Worm (Caenorhabditis elegans) whole organism, early embryonic: ENCODE measurements around the gene B0281.1.

Source experiments
- B0310.2 ChIP-seq: sonication (generic microtip); optimal IDR thresholded peaks from 2 replicates; lab custom pipeline; 2016; ENCODE audit warnings: mild to moderate bottlenecking, missing genetic modification characterization, missing compliant biosample characterization
- F13C5.2 ChIP-seq: sonication (generic microtip); optimal IDR thresholded peaks from 2 replicates; lab custom pipeline; 2017; ENCODE audit warnings: mild to moderate bottlenecking, missing genetic modification characterization, inconsistent platforms, missing compliant biosample characterization
- aly-1 ChIP-seq: sonication (generic microtip); optimal IDR thresholded peaks from 2 replicates; lab custom pipeline; 2016; ENCODE audit warnings: missing genetic modification characterization, missing compliant biosample characterization
- ama-1 ChIP-seq: fragments of 150-350 bp; optimal IDR thresholded peaks from 2 replicates; lab custom pipeline; 2014
- ceh-13 ChIP-seq: fragments of 200-800 bp; sonication (Bioruptor generic); optimal IDR thresholded peaks from 2 replicates; lab custom pipeline; 2018; ENCODE audit warnings: mild to moderate bottlenecking, missing genetic modification characterization, missing compliant biosample characterization
- ceh-36 ChIP-seq: sonication (generic microtip); optimal IDR thresholded peaks from 2 replicates; lab custom pipeline; 2016; ENCODE audit warnings: missing genetic modification characterization, inconsistent platforms, missing compliant biosample characterization
- ets-7 ChIP-seq: sonication (generic microtip); optimal IDR thresholded peaks from 2 replicates; lab custom pipeline; 2016; ENCODE audit warnings: missing genotype, missing genetic modification characterization, missing compliant biosample characterization
- flt-1 ChIP-seq: fragments of 200-800 bp; sonication (Bioruptor generic); IDR thresholded peaks from 2 replicates; pipeline ENCODE4 v1.3.6; 2022; ENCODE audit warnings: missing genetic modification characterization, missing compliant biosample characterization
- hmbx-1 ChIP-seq: sonication (generic microtip); optimal IDR thresholded peaks from 2 replicates; lab custom pipeline; 2016; ENCODE audit warnings: mild to moderate bottlenecking, missing genetic modification characterization, missing compliant biosample characterization
- hmg-4 ChIP-seq: fragments of 200-800 bp; sonication (Bioruptor generic); optimal IDR thresholded peaks from 2 replicates; lab custom pipeline; 2018; ENCODE audit warnings: mild to moderate bottlenecking, missing genetic modification characterization, missing compliant biosample characterization
- hnd-1 ChIP-seq: sonication (generic microtip); optimal IDR thresholded peaks from 2 replicates; lab custom pipeline; 2016; ENCODE audit warnings: missing genetic modification characterization, missing compliant biosample characterization
- pes-1 ChIP-seq: fragments of 200-800 bp; sonication (Bioruptor generic); IDR thresholded peaks from 2 replicates; pipeline ENCODE4 v1.3.6; 2022; ENCODE audit warnings: missing genetic modification reagents, missing genetic modification characterization, missing compliant biosample characterization
- scrt-1 ChIP-seq: fragments of 200-800 bp; sonication (Bioruptor generic); IDR thresholded peaks from 2 replicates; pipeline ENCODE4 v1.3.6; 2022; ENCODE audit warnings: missing genetic modification characterization, missing compliant biosample characterization
- sea-1 ChIP-seq: fragments of 200-800 bp; sonication (Bioruptor generic); conservative IDR thresholded peaks from 2 replicates; pipeline ENCODE4 v1.3.6; 2022; ENCODE audit warnings: missing genetic modification characterization, missing compliant biosample characterization
- tbx-11 ChIP-seq: fragments of 200-800 bp; sonication (Bioruptor generic); IDR thresholded peaks from 2 replicates; pipeline ENCODE4 v1.3.6; 2022; ENCODE audit warnings: missing genetic modification characterization, missing compliant biosample characterization
- tbx-37 ChIP-seq: fragments of 200-800 bp; sonication (Bioruptor generic); conservative IDR thresholded peaks from 2 replicates; pipeline ENCODE4 v1.3.6; 2022; ENCODE audit warnings: missing genetic modification reagents, missing genetic modification characterization, missing compliant biosample characterization
- tra-4 ChIP-seq: sonication (generic microtip); optimal IDR thresholded peaks from 2 replicates; lab custom pipeline; 2017; ENCODE audit warnings: missing genetic modification characterization, missing compliant biosample characterization

The B0281.1 gene

ce11 chrII:2289441-2289840 is 23.4 kb upstream of the B0281.1 start:
- no peak for TF ChIP-seq tra-4 (tag; lab: Kevin White, UChicago)
- no peak for TF ChIP-seq scrt-1 (GFP tag; lab: Robert Waterston, UW)
- no peak for TF ChIP-seq flt-1
- no peak for TF ChIP-seq hmbx-1
- TF ChIP-seq sea-1: no peak
- no peak for TF ChIP-seq tbx-11
- no peak for TF ChIP-seq ceh-36
- no peak for TF ChIP-seq ceh-13
- TF ChIP-seq ets-7: no peak
- no peak for TF ChIP-seq pes-1 (GFP tag; lab: Robert Waterston, UW)
- no peak for TF ChIP-seq tbx-37
- TF ChIP-seq hmg-4 (GFP tag; lab: Kevin White, UChicago): no peak
- TF ChIP-seq F13C5.2 (tag; lab: Kevin White, UChicago): no peak
- no peak for TF ChIP-seq aly-1
- no peak for TF ChIP-seq B0310.2 (tag; lab: Kevin White, UChicago)
- no peak for TF ChIP-seq hnd-1 (tag; lab: Kevin White, UChicago)

DNA sequence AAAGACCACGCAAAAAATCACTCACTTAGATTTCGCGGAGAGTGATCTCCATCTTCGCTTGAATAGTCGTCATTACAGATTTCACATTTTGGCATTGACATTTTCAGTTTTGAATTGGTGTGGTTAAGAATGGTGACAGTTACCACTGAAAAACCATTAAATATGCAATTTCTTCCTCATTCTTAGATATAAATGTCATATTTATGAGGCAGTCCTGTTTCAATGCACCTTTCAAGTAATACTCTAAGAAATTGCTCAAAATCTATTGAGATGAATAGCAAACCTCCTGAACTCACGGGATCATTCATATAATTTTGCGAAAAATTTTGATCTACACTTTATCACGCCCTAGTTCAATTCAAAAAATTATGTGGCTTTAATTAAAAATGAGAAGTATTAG is 20.8 kb upstream of the B0281.1 start, which contains the start of gene K09F6.7:
TSS of gene K09F6.7 (minus strand) at position 101 of the 400 bp plus-strand sequence.
- TF ChIP-seq aly-1: no peak
- no peak for TF ChIP-seq ets-7
- TF ChIP-seq ceh-36: no peak
- no peak for TF ChIP-seq tbx-37
- TF ChIP-seq scrt-1 (GFP tag; lab: Robert Waterston, UW): no peak
- no peak for TF ChIP-seq tra-4 (tag; lab: Kevin White, UChicago)
- no peak for TF ChIP-seq F13C5.2 (tag; lab: Kevin White, UChicago)
- no peak for TF ChIP-seq hmbx-1
- no peak for TF ChIP-seq hmg-4 (GFP tag; lab: Kevin White, UChicago)
- no peak for TF ChIP-seq sea-1
- TF ChIP-seq ceh-13: no peak
- TF ChIP-seq tbx-11: no peak
- no peak for TF ChIP-seq ama-1

DNA sequence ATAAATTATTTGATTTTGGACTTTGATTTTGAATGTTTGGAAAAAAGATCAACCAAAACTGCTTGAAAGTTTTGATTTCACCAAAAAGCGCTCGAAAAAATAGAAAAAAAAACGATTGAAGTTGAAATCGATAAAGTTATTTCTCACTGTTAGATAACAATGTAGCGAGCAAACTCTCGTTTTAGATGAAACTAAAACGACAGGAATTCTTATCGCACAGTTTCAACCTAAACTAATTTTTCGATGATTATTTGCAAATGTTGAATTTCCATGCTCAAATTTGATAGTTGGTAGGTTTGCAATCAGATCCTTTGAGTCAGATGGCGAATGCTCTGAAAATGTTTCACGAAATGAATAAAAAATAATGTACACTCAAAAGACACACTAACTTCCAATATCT is 20.3 kb upstream of the B0281.1 start:
- TF ChIP-seq F13C5.2 (tag; lab: Kevin White, UChicago) (no peak), ets-7 (no peak), hmbx-1 (no peak), flt-1 (no peak), sea-1 (no peak), ama-1 (no peak), ceh-36 (no peak), hnd-1 (tag; lab: Kevin White, UChicago) (no peak), tbx-37 (no peak), hmg-4 (GFP tag; lab: Kevin White, UChicago) (no peak), tbx-11 (no peak), ceh-13 (no peak), tra-4 (tag; lab: Kevin White, UChicago) (no peak), scrt-1 (GFP tag; lab: Robert Waterston, UW) (no peak), B0310.2 (tag; lab: Kevin White, UChicago) (no peak), aly-1 (no peak), pes-1 (GFP tag; lab: Robert Waterston, UW) (no peak)

DNA sequence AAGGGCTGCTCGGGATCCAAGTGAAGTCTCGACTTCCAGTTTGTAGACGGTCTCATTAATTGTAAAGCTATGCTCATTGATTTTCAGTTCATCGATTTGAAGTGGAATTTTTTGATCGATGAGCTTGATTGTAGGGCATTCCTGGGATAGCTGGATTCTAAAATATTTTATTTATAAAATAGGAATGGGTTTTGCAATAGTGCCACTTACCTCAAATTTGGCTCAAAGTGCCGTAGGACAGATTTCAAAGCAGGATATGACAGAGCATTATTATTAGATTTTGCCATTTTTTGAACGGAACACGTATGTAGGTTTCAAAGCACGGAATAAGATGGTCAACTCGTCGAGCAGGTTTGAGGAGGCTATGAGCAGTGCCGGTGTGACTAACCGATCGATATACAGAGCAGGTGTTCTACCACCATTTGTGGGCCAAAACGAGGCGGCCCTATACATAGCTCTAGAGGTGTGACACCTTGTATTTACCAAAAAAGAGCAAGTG is 17.0 kb upstream of the B0281.1 start, which contains the start of gene fbxc-25:
TSS of gene fbxc-25 (minus strand) at position 449 of the 499 bp plus-strand sequence.
- no peak for TF ChIP-seq flt-1
- TF ChIP-seq hnd-1 (tag; lab: Kevin White, UChicago): no peak
- no peak for TF ChIP-seq scrt-1 (GFP tag; lab: Robert Waterston, UW)
- no peak for TF ChIP-seq ama-1
- no peak for TF ChIP-seq tbx-37
- TF ChIP-seq tbx-11: no peak
- TF ChIP-seq tra-4 (tag; lab: Kevin White, UChicago): no peak
- TF ChIP-seq F13C5.2 (tag; lab: Kevin White, UChicago): no peak
- TF ChIP-seq hmbx-1: no peak
- no peak for TF ChIP-seq hmg-4 (GFP tag; lab: Kevin White, UChicago)
- TF ChIP-seq ets-7: no peak
- TF ChIP-seq sea-1: no peak
- no peak for TF ChIP-seq pes-1 (GFP tag; lab: Robert Waterston, UW)
- no peak for TF ChIP-seq ceh-13
- no peak for TF ChIP-seq B0310.2 (tag; lab: Kevin White, UChicago)
- no peak for TF ChIP-seq ceh-36
- no peak for TF ChIP-seq aly-1

- TF ChIP-seq pes-1 (GFP tag; lab: Robert Waterston, UW): no peak
- no peak for TF ChIP-seq ceh-13
- TF ChIP-seq F13C5.2 (tag; lab: Kevin White, UChicago): no peak
Observed at ce11 chrII:2298742-2299141, 14.1 kb upstream of the B0281.1 start, which contains the start of gene B0281.4. Gene B0281.4 (minus strand): TSS chrII:2298842.

- TF ChIP-seq hmg-4 (GFP tag; lab: Kevin White, UChicago) (no peak), ceh-36 (no peak), scrt-1 (GFP tag; lab: Robert Waterston, UW) (no peak), aly-1 (no peak), B0310.2 (tag; lab: Kevin White, UChicago) (no peak), ceh-13 (no peak), tbx-11 (no peak), hnd-1 (tag; lab: Kevin White, UChicago) (no peak), ama-1 (no peak), tra-4 (tag; lab: Kevin White, UChicago) (no peak), pes-1 (GFP tag; lab: Robert Waterston, UW) (no peak)
Observed at ce11 chrII:2300861-2301260, 12.0 kb upstream of the B0281.1 start, which contains the start of gene B0281.5. Gene B0281.5 (minus strand): TSS chrII:2300961.

DNA sequence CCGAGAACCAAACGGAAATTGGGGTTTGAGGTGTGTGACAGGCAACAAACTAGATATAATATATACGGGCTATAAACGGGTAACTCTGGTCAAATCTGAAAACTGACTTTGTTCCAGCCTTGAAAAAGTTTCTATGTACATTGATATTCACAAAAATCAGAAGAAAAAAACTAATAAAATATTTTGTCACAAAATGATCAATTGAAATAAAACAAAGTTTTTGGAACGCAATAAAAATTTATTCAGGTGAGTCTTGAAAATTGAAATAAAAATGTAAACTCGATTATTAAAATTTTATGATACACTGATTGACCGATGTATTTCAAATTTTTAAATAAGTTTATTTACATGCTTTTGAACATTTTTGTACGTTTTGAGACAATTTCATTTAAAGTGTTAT is 10.5 kb upstream of the B0281.1 start, which contains the start of gene B0281.6:
TSS of gene B0281.6 (minus strand) at position 101 of the 400 bp plus-strand sequence.
- TF ChIP-seq scrt-1 (GFP tag; lab: Robert Waterston, UW) (no peak), aly-1 (no peak), tbx-37 (no peak), hmbx-1 (no peak), ceh-13 (no peak), pes-1 (GFP tag; lab: Robert Waterston, UW) (no peak), ets-7 (no peak), ceh-36 (no peak)

ce11 chrII:2304575-2304974 is 8.3 kb upstream of the B0281.1 start:
- no peak for TF ChIP-seq hmbx-1
